Fruit fly (Drosophila melanogaster): ENCODE results near the gene mRpS31.

The mRpS31 gene

dm6 chr3L:15958612-15959315 lies 46.2 kb upstream of the mRpS31 start, which contains the start of gene CG17032:
CG17032 (plus strand) TSS chr3L:15958843.
- TF ChIP-seq sv (GFP tag; optimal IDR thresholded peaks at IDR 0.05) (no peak), h (GFP tag; optimal IDR thresholded peaks at IDR 0.05) (no peak), Hnf4 (GFP tag; optimal IDR thresholded peaks at IDR 0.05) (no peak), dmrt93B (GFP tag; optimal IDR thresholded peaks at IDR 0.05) (no peak), Rel (GFP tag; optimal IDR thresholded peaks at IDR 0.05) (no peak), Rel (tag; optimal IDR thresholded peaks at IDR 0.05) (peak; percentile 92), Vsx2 (GFP tag; optimal IDR thresholded peaks at IDR 0.05; ENCODE audit: partially characterized antibody) (no peak), lola (GFP tag; optimal IDR thresholded peaks at IDR 0.05) (no peak), OdsH (GFP tag; optimal IDR thresholded peaks at IDR 0.05) (no peak), Myc (optimal IDR thresholded peaks at IDR 0.05) (no peak), Mio (GFP tag; optimal IDR thresholded peaks at IDR 0.05) (no peak), psq (GFP tag; optimal IDR thresholded peaks at IDR 0.05) (peak; percentile 22)

- TF ChIP-seq ey (GFP tag; optimal IDR thresholded peaks at IDR 0.05) (peak; percentile 34), Hr83 (GFP tag; optimal IDR thresholded peaks at IDR 0.05; ENCODE audit: poor library complexity, severe bottlenecking) (peak; percentile 56), CG9705 (GFP tag; optimal IDR thresholded peaks at IDR 0.05) (peak; percentile 5), GATAd (GFP tag; optimal IDR thresholded peaks at IDR 0.05) (no peak), psq (GFP tag; optimal IDR thresholded peaks at IDR 0.05) (peak; percentile 32), Dif (GFP tag; optimal IDR thresholded peaks at IDR 0.05; ENCODE audit: partially characterized antibody) (no peak), sv (GFP tag; optimal IDR thresholded peaks at IDR 0.05) (peak; percentile 30)
These were observed 37.1 kb upstream of the mRpS31 start, which contains the start of the genes Brr2 and CG10516 for dm6 chr3L:15967588-15968500. Brr2 (minus strand) TSS chr3L:15967872. CG10516 (plus strand) TSS chr3L:15968204.

- TF ChIP-seq psq (GFP tag; optimal IDR thresholded peaks at IDR 0.05) (no peak), jim (GFP tag; optimal IDR thresholded peaks at IDR 0.05) (no peak), Sp1 (GFP tag; optimal IDR thresholded peaks at IDR 0.05) (no peak), N (GFP tag; optimal IDR thresholded peaks at IDR 0.05) (no peak), tai (GFP tag; optimal IDR thresholded peaks at IDR 0.05) (no peak)
These were observed 36.3 kb upstream of the mRpS31 start for dm6 chr3L:15968686-15969085.

DNA sequence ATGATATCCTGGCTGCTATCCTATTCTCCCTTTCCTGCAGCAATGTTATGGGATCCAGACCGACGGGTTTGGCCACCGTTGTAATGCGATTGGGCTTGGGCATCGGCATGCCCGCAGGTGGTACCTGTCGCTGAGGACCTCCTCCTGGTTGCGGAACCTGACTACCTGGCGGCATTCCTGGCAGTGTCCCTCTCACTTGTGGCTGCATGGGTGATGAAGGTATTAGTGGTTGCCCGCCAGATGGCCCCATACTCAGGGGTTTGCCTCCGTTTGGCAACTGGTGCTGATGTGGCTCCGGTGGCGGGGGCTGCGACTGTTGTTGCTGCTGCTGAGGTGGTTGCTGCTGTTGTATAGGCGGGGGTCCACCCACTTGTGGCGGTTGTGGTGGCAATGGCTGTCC lies 30.8 kb upstream of the mRpS31 start:
- no peak for TF ChIP-seq dmrt93B (GFP tag; optimal IDR thresholded peaks at IDR 0.05)
- TF ChIP-seq Hr83 (GFP tag; optimal IDR thresholded peaks at IDR 0.05; ENCODE audit: poor library complexity, severe bottlenecking) = no peak
- TF ChIP-seq Jra (GFP tag; optimal IDR thresholded peaks at IDR 0.05) = no peak
- no peak for TF ChIP-seq CrebA (GFP tag; optimal IDR thresholded peaks at IDR 0.05; ENCODE audit: borderline replicate concordance)
- TF ChIP-seq brk (GFP tag; optimal IDR thresholded peaks at IDR 0.05) = no peak
- TF ChIP-seq usp (GFP tag; optimal IDR thresholded peaks at IDR 0.05) = no peak
- no peak for TF ChIP-seq fru (GFP tag; optimal IDR thresholded peaks at IDR 0.05)
- TF ChIP-seq br (GFP tag; optimal IDR thresholded peaks at IDR 0.05) = no peak
- TF ChIP-seq Abd-B (GFP tag; optimal IDR thresholded peaks at IDR 0.05) = no peak
- TF ChIP-seq psq (GFP tag; optimal IDR thresholded peaks at IDR 0.05) = no peak

DNA sequence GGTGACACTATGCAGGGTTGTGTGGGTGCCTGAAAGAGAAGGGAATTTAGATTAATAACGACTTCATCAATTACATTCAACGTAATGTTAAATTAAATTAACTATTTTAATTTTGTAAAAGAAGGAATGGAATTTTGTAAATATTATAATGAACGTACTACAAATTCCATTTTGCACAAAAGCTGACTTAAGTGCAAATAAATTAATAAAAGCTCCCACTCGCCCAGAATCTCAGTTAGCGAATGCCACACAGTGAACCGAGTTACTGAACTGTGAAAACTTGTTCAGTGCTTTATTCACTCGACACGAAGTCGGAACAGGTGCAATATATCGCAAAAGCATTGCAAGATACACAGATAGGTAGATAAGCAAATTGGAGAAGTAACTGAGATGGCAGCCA lies 29.9 kb upstream of the mRpS31 start, which contains the start of gene CG17026:
CG17026 (plus strand) TSS at position 301 of the 400 bp plus-strand sequence.
- no peak for TF ChIP-seq dl (GFP tag; optimal IDR thresholded peaks at IDR 0.05; ENCODE audit: insufficient read depth in 1 of 2, partially characterized antibody in 2 of 2)
- no peak for TF ChIP-seq Dfd (GFP tag; optimal IDR thresholded peaks at IDR 0.05)
- no peak for TF ChIP-seq brk (GFP tag; optimal IDR thresholded peaks at IDR 0.05)
- TF ChIP-seq OdsH (GFP tag; optimal IDR thresholded peaks at IDR 0.05) = no peak
- no peak for TF ChIP-seq Myc (optimal IDR thresholded peaks at IDR 0.05)
- no peak for TF ChIP-seq Hnf4 (GFP tag; optimal IDR thresholded peaks at IDR 0.05)
- TF ChIP-seq Hr78 (GFP tag; optimal IDR thresholded peaks at IDR 0.05) = no peak
- no peak for TF ChIP-seq Rel (GFP tag; optimal IDR thresholded peaks at IDR 0.05)
- no peak for TF ChIP-seq Rel (tag; optimal IDR thresholded peaks at IDR 0.05)
- TF ChIP-seq HLH106 (tag; optimal IDR thresholded peaks at IDR 0.05) = no peak
- TF ChIP-seq usp (GFP tag; optimal IDR thresholded peaks at IDR 0.05) = no peak
- no peak for TF ChIP-seq Mio (GFP tag; optimal IDR thresholded peaks at IDR 0.05)
- no peak for TF ChIP-seq GATAd (GFP tag; optimal IDR thresholded peaks at IDR 0.05)
- TF ChIP-seq lola (GFP tag; optimal IDR thresholded peaks at IDR 0.05) = no peak
- TF ChIP-seq foxo (GFP tag; optimal IDR thresholded peaks at IDR 0.05) = no peak
- no peak for TF ChIP-seq woc (GFP tag; optimal IDR thresholded peaks at IDR 0.05)
- TF ChIP-seq CG32264 (GFP tag; optimal IDR thresholded peaks at IDR 0.05) = no peak
- TF ChIP-seq CrebA (GFP tag; optimal IDR thresholded peaks at IDR 0.05; ENCODE audit: borderline replicate concordance) = no peak
- TF ChIP-seq pan (optimal IDR thresholded peaks at IDR 0.05) = no peak
- no peak for TF ChIP-seq Hr83 (GFP tag; optimal IDR thresholded peaks at IDR 0.05; ENCODE audit: poor library complexity, severe bottlenecking)
- no peak for TF ChIP-seq Vsx2 (GFP tag; optimal IDR thresholded peaks at IDR 0.05; ENCODE audit: partially characterized antibody)

All from whole organism, wandering third instar larva.